Worm (Caenorhabditis elegans) whole organism, young adult: ENCODE results near the gene Y4C6A.4.
A peak's percentile ranks its signal among the peaks of the same experiment; 100 is the strongest.

ENCODE experiments used
- B0261.1 ChIP-seq: sonication (generic microtip); optimal IDR thresholded peaks from 2 replicates; lab custom pipeline; 2016; ENCODE audit warnings: mild to moderate bottlenecking, missing genetic modification characterization, moderate library complexity, missing compliant biosample characterization
- B0336.3 ChIP-seq: fragments of 200-800 bp; sonication (Bioruptor generic); IDR thresholded peaks from 2 replicates; pipeline ENCODE4 v1.3.6; 2022; ENCODE audit warnings: missing genetic modification characterization, missing compliant biosample characterization
- F10E7.11 ChIP-seq: sonication (generic microtip); optimal IDR thresholded peaks from 2 replicates; lab custom pipeline; 2017; ENCODE audit warnings: mild to moderate bottlenecking, missing genetic modification characterization, moderate library complexity, missing compliant biosample characterization
- F22D6.2 ChIP-seq: sonication (generic microtip); optimal IDR thresholded peaks from 2 replicates; lab custom pipeline; 2016; ENCODE audit warnings: mild to moderate bottlenecking, missing genetic modification characterization, missing compliant biosample characterization
- F23B12.7 ChIP-seq: sonication (generic microtip); optimal IDR thresholded peaks from 2 replicates; lab custom pipeline; 2017; ENCODE audit warnings: missing genetic modification characterization, mild to moderate bottlenecking, missing compliant biosample characterization, antibody characterized with exemption, moderate library complexity; ENCODE audit not compliant: insufficient read depth
- F37B4.10 ChIP-seq: fragments of 200-800 bp; sonication (Bioruptor generic); IDR thresholded peaks from 2 replicates; pipeline ENCODE4 v1.3.6; 2022; ENCODE audit warnings: missing genetic modification characterization, missing compliant biosample characterization
- F39B2.1 ChIP-seq: fragments of 200-800 bp; sonication (Bioruptor generic); IDR thresholded peaks from 2 replicates; pipeline ENCODE4 v1.3.6; 2022; ENCODE audit warnings: missing genetic modification reagents, missing genetic modification characterization, missing compliant biosample characterization
- Y53G8AR.9 ChIP-seq: fragments of 200-800 bp; sonication (Bioruptor generic); conservative IDR thresholded peaks from 2 replicates; pipeline ENCODE4 v1.3.6; 2022; ENCODE audit warnings: missing genetic modification reagents, missing genetic modification characterization, missing compliant biosample characterization
- Y67H2A.10 ChIP-seq: fragments of 200-800 bp; sonication (Bioruptor generic); conservative IDR thresholded peaks from 2 replicates; pipeline ENCODE4 v1.3.6; 2022; ENCODE audit warnings: missing genetic modification reagents, missing genetic modification characterization, missing compliant biosample characterization
- akir-1 ChIP-seq: fragments of 200-800 bp; sonication (Bioruptor generic); optimal IDR thresholded peaks from 2 replicates; lab custom pipeline; 2018; ENCODE audit warnings: mild to moderate bottlenecking, missing genetic modification characterization, moderate library complexity, missing compliant biosample characterization
- ama-1 ChIP-seq, 3 experiments: fragments of 150-350 bp in 1 of 3; sonication (generic microtip) in 2 of 3; optimal IDR thresholded peaks; 2 replicates each; lab custom pipeline; 2014 to 2018; ENCODE audit warnings: missing biosample characterization in 2 of 3, missing genetic modification characterization in 2 of 3, missing genetic modification reagents in 2 of 3
- aptf-3 ChIP-seq: fragments of 200-800 bp; sonication (Bioruptor generic); IDR thresholded peaks from 2 replicates; pipeline ENCODE4 v1.3.6; 2022; ENCODE audit warnings: missing genetic modification characterization, missing compliant biosample characterization
- bed-2 ChIP-seq: fragments of 200-800 bp; sonication (Bioruptor generic); IDR thresholded peaks from 2 replicates; pipeline ENCODE4 v1.3.6; 2022; ENCODE audit warnings: missing genetic modification reagents, missing genetic modification characterization, missing compliant biosample characterization
- cebp-2 ChIP-seq: fragments of 200-800 bp; sonication (Bioruptor generic); IDR thresholded peaks from 2 replicates; pipeline ENCODE4 v1.3.6; 2022; ENCODE audit warnings: missing genetic modification characterization, missing compliant biosample characterization
- ceh-27 ChIP-seq: fragments of 200-800 bp; sonication (Bioruptor generic); optimal IDR thresholded peaks from 2 replicates; lab custom pipeline; 2018; ENCODE audit warnings: mild to moderate bottlenecking, missing genetic modification characterization, moderate library complexity, missing compliant biosample characterization
- ceh-58 ChIP-seq: fragments of 200-800 bp; sonication (Bioruptor generic); IDR thresholded peaks from 2 replicates; pipeline ENCODE4 v1.3.6; 2022; ENCODE audit warnings: missing genetic modification characterization, missing compliant biosample characterization
- ceh-91 ChIP-seq: fragments of 200-800 bp; sonication (Bioruptor generic); IDR thresholded peaks from 2 replicates; pipeline ENCODE4 v1.3.6; 2022; ENCODE audit warnings: missing genetic modification reagents, missing genetic modification characterization, missing compliant biosample characterization
- chd-7 ChIP-seq: sonication (generic microtip); optimal IDR thresholded peaks from 2 replicates; lab custom pipeline; 2016; ENCODE audit warnings: mild to moderate bottlenecking, missing genetic modification characterization, moderate library complexity, missing compliant biosample characterization
- efl-1 ChIP-seq: fragments of 150-350 bp; optimal IDR thresholded peaks from 2 replicates; lab custom pipeline; 2014; ENCODE audit warnings: missing biosample characterization, missing genetic modification reagents, missing genetic modification characterization
- egrh-3 ChIP-seq: fragments of 200-800 bp; sonication (Bioruptor generic); IDR thresholded peaks from 2 replicates; pipeline ENCODE4 v1.3.6; 2022; ENCODE audit warnings: missing genetic modification reagents, missing genetic modification characterization, missing compliant biosample characterization
- ekl-4 ChIP-seq: fragments of 200-800 bp; sonication (Bioruptor generic); IDR thresholded peaks from 2 replicates; pipeline ENCODE4 v1.3.6; 2022; ENCODE audit warnings: missing genetic modification reagents, missing genetic modification characterization, missing compliant biosample characterization
- hmg-20 ChIP-seq: fragments of 200-800 bp; sonication (Bioruptor generic); IDR thresholded peaks from 2 replicates; pipeline ENCODE4 v1.3.6; 2022; ENCODE audit warnings: missing genetic modification reagents, missing genetic modification characterization, missing compliant biosample characterization
- hrde-1 ChIP-seq: sonication (generic microtip); optimal IDR thresholded peaks from 2 replicates; lab custom pipeline; 2016; ENCODE audit warnings: missing genetic modification characterization, mild to moderate bottlenecking, missing compliant biosample characterization, moderate library complexity, missing genotype, missing genetic modification reagents, borderline replicate concordance
- hsf-1 ChIP-seq: fragments of 200-800 bp; sonication (Bioruptor generic); IDR thresholded peaks from 2 replicates; pipeline ENCODE4 v1.3.6; 2022; ENCODE audit warnings: missing genetic modification reagents, missing genetic modification characterization, missing compliant biosample characterization
- lag-1 ChIP-seq: fragments of 200-800 bp; sonication (Bioruptor generic); IDR thresholded peaks from 2 replicates; pipeline ENCODE4 v1.3.6; 2022; ENCODE audit warnings: missing genetic modification reagents, missing genetic modification characterization, missing compliant biosample characterization
- let-526 ChIP-seq: fragments of 200-800 bp; sonication (Bioruptor generic); IDR thresholded peaks from 2 replicates; pipeline ENCODE4 v1.3.6; 2022; ENCODE audit warnings: missing genetic modification reagents, missing genetic modification characterization, missing compliant biosample characterization
- lsy-27 ChIP-seq: sonication (generic microtip); optimal IDR thresholded peaks from 2 replicates; lab custom pipeline; 2017; ENCODE audit warnings: missing genetic modification characterization, mild to moderate bottlenecking, missing compliant biosample characterization, antibody characterized with exemption, missing genotype, borderline replicate concordance; ENCODE audit not compliant: insufficient read depth
- madf-10 ChIP-seq: sonication (generic microtip); optimal IDR thresholded peaks from 2 replicates; lab custom pipeline; 2016; ENCODE audit warnings: mild to moderate bottlenecking, missing genetic modification characterization, missing compliant biosample characterization
- madf-6 ChIP-seq: fragments of 200-800 bp; sonication (Bioruptor generic); IDR thresholded peaks from 2 replicates; pipeline ENCODE4 v1.3.6; 2022; ENCODE audit warnings: missing genetic modification reagents, missing genetic modification characterization, missing compliant biosample characterization
- mel-28 ChIP-seq: sonication (generic microtip); optimal IDR thresholded peaks from 2 replicates; lab custom pipeline; 2016; ENCODE audit warnings: borderline replicate concordance, mild to moderate bottlenecking, missing genetic modification characterization, missing compliant biosample characterization
- mxl-1 ChIP-seq: sonication (generic microtip); optimal IDR thresholded peaks from 2 replicates; lab custom pipeline; 2016; ENCODE audit warnings: missing genetic modification characterization, missing compliant biosample characterization
- nhr-27 ChIP-seq: fragments of 200-800 bp; sonication (Bioruptor generic); optimal IDR thresholded peaks from 2 replicates; lab custom pipeline; 2018; ENCODE audit warnings: mild to moderate bottlenecking, missing genetic modification characterization, moderate library complexity, missing compliant biosample characterization
- pbrm-1 ChIP-seq: fragments of 200-800 bp; sonication (Bioruptor generic); IDR thresholded peaks from 2 replicates; pipeline ENCODE4 v1.3.6; 2022; ENCODE audit warnings: missing genetic modification reagents, missing genetic modification characterization, missing compliant biosample characterization
- repo-1 ChIP-seq: sonication (generic microtip); optimal IDR thresholded peaks from 2 replicates; lab custom pipeline; 2017; ENCODE audit warnings: mild to moderate bottlenecking, missing genetic modification characterization, missing compliant biosample characterization
- sea-2 ChIP-seq: fragments of 200-800 bp; sonication (Bioruptor generic); IDR thresholded peaks from 2 replicates; pipeline ENCODE4 v1.3.6; 2022; ENCODE audit warnings: missing genetic modification characterization, missing compliant biosample characterization
- somi-1 ChIP-seq: fragments of 200-800 bp; sonication (Bioruptor generic); optimal IDR thresholded peaks from 2 replicates; lab custom pipeline; 2018; ENCODE audit warnings: mild to moderate bottlenecking, missing genetic modification characterization, missing compliant biosample characterization
- tbp1 ChIP-seq: fragments of 200-800 bp; sonication (Bioruptor generic); optimal IDR thresholded peaks from 2 replicates; lab custom pipeline; 2018; ENCODE audit warnings: mild to moderate bottlenecking, missing genetic modification characterization, missing compliant biosample characterization
- tbx-9 ChIP-seq: sonication (generic microtip); optimal IDR thresholded peaks from 2 replicates; lab custom pipeline; 2016; ENCODE audit warnings: borderline replicate concordance, missing genetic modification characterization, inconsistent platforms, missing compliant biosample characterization
- tlf-1 ChIP-seq: fragments of 200-800 bp; sonication (Bioruptor generic); optimal IDR thresholded peaks from 2 replicates; lab custom pipeline; 2018; ENCODE audit warnings: mild to moderate bottlenecking, missing genetic modification characterization, missing compliant biosample characterization
- xnd-1 ChIP-seq: sonication (generic microtip); optimal IDR thresholded peaks from 2 replicates; lab custom pipeline; 2016; ENCODE audit warnings: missing genotype, missing genetic modification reagents, missing genetic modification characterization, missing compliant biosample characterization
- zfh-2 ChIP-seq: fragments of 200-800 bp; sonication (Bioruptor generic); conservative IDR thresholded peaks from 2 replicates; pipeline ENCODE4 v1.3.6; 2022; ENCODE audit warnings: missing genetic modification reagents, missing genetic modification characterization, missing compliant biosample characterization
- ztf-28 ChIP-seq: fragments of 200-800 bp; sonication (Bioruptor generic); IDR thresholded peaks from 2 replicates; pipeline ENCODE4 v1.3.6; 2022; ENCODE audit warnings: missing genetic modification reagents, missing genetic modification characterization, missing compliant biosample characterization
- ztf-3 ChIP-seq: fragments of 200-800 bp; sonication (Bioruptor generic); optimal IDR thresholded peaks from 2 replicates; lab custom pipeline; 2018; ENCODE audit warnings: mild to moderate bottlenecking, missing genetic modification characterization, missing compliant biosample characterization

The Y4C6A.4 gene

DNA sequence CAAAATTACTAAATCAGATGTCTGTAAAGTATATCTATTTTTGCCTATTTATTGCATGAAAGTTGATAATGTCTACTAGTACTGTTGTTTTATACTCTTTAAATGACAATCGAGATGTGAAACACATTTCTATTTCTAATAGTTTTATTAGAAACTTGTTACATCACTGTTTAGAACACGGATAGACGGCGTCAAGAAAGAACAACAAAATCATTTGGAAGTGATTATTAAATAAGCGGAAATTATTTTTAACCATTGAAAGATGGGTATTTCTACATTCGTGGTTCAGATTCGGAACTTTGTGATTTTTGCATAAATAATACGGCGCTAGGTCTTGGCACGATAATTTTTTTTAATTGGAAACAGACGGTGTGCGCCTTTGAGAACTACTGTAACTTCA, 20.3 kb downstream of the Y4C6A.4 start (continued):
- no peak for TF ChIP-seq repo-1 (tag; lab: Kevin White, UChicago)
- no peak for TF ChIP-seq somi-1 (GFP tag; lab: Kevin White, UChicago)
- no peak for TF ChIP-seq lsy-27
- peak; percentile 48; the same call in 1 of the 2 replicates for TF ChIP-seq ekl-4 (GFP tag; lab: Robert Waterston, UW)
- peak; percentile 33 for TF ChIP-seq xnd-1
- TF ChIP-seq B0336.3, result 0 out of 2 replicates have a peak, but pooled peaks have one; percentile 32
- no peak for TF ChIP-seq egrh-3 (GFP tag; lab: Robert Waterston, UW)
- TF ChIP-seq F10E7.11, result no peak
- peak; percentile 31 for TF ChIP-seq tbp1 (GFP tag; lab: Kevin White, UChicago)
- no peak for TF ChIP-seq F23B12.7
- peak; percentile 62 for TF ChIP-seq madf-6 (GFP tag; lab: Robert Waterston, UW)
- no peak; the same call in 1 of the 2 replicates for TF ChIP-seq pbrm-1
- no peak for TF ChIP-seq sea-2 (GFP tag; lab: Robert Waterston, UW)
- no peak for TF ChIP-seq ceh-27 (GFP tag; lab: Kevin White, UChicago)
- no peak for TF ChIP-seq ama-1 (optimal IDR thresholded peaks at IDR 0.05; lab: Kevin White, UChicago)
- TF ChIP-seq ama-1 (GFP tag; optimal IDR thresholded peaks at IDR 0.05; lab: Kevin White, UChicago), result peak in 1 of 2 experiments; percentile 64
- TF ChIP-seq madf-10 (tag; lab: Kevin White, UChicago), result no peak
- no peak for TF ChIP-seq mxl-1 (tag; lab: Kevin White, UChicago)
- TF ChIP-seq akir-1 (GFP tag; lab: Kevin White, UChicago), result no peak
- TF ChIP-seq hsf-1 (GFP tag; lab: Robert Waterston, UW), result peak; percentile 25; the same call in 1 of the 2 replicates
- TF ChIP-seq Y67H2A.10 (GFP tag; lab: Robert Waterston, UW), result no peak
- TF ChIP-seq chd-7 (tag; lab: Kevin White, UChicago), result no peak
- TF ChIP-seq hmg-20, result no peak; the same call in 1 of the 2 replicates
- TF ChIP-seq tlf-1 (GFP tag; lab: Kevin White, UChicago), result peak; percentile 11
- TF ChIP-seq cebp-2 (GFP tag; lab: Robert Waterston, UW), result no peak
- TF ChIP-seq ceh-91 (GFP tag; lab: Robert Waterston, UW), result 0 out of 2 replicates have a peak, but pooled peaks have one; percentile 20
- TF ChIP-seq mel-28 (tag; lab: Kevin White, UChicago), result no peak
- TF ChIP-seq ceh-58 (GFP tag; lab: Robert Waterston, UW), result no peak
- TF ChIP-seq aptf-3 (GFP tag; lab: Robert Waterston, UW), result no peak
- TF ChIP-seq F37B4.10 (GFP tag; lab: Robert Waterston, UW), result no peak
- TF ChIP-seq Y53G8AR.9 (GFP tag; lab: Robert Waterston, UW), result peak; percentile 74; the same call in 1 of the 2 replicates
- TF ChIP-seq bed-2, result no peak
- peak; percentile 79 for TF ChIP-seq hrde-1 (tag; lab: Kevin White, UChicago)
- no peak for TF ChIP-seq zfh-2 (GFP tag; lab: Robert Waterston, UW)
- TF ChIP-seq lag-1 (GFP tag; lab: Robert Waterston, UW), result no peak
- no peak for TF ChIP-seq let-526
- TF ChIP-seq F22D6.2, result no peak
- TF ChIP-seq nhr-27 (tag; lab: Kevin White, UChicago), result no peak
- TF ChIP-seq tbx-9 (tag; lab: Kevin White, UChicago), result no peak
- TF ChIP-seq ztf-3 (GFP tag; lab: Kevin White, UChicago), result no peak
- TF ChIP-seq ztf-28, result no peak
- no peak; the same call in 1 of the 2 replicates for TF ChIP-seq F39B2.1
- TF ChIP-seq B0261.1 (tag; lab: Kevin White, UChicago), result no peak
- TF ChIP-seq efl-1 (GFP tag; lab: Kevin White, UChicago), result peak; percentile 26
- TF ChIP-seq, all 124 proteins: peak for 32
